Worm (Caenorhabditis elegans) whole organism, late embryonic: Measurements from ENCODE around the gene cav-1.
"Not testable (repeated sequence)": the region's sequence is repeated elsewhere in the genome, so short reads cannot be mapped to it uniquely, and the experiment has no call there.

Source experiments
- C38D4.7 ChIP-seq: fragments of 200-800 bp; sonication (Bioruptor generic); optimal IDR thresholded peaks from 2 replicates; lab custom pipeline; 2018; ENCODE audit warnings: mild to moderate bottlenecking, missing genetic modification characterization, moderate library complexity, missing compliant biosample characterization
- F13H6.1 ChIP-seq: sonication (generic microtip); optimal IDR thresholded peaks from 2 replicates; lab custom pipeline; 2016; ENCODE audit warnings: missing genetic modification characterization, missing compliant biosample characterization
- T23F11.4 ChIP-seq: fragments of 200-800 bp; sonication (Bioruptor generic); optimal IDR thresholded peaks from 2 replicates; lab custom pipeline; 2018; ENCODE audit warnings: mild to moderate bottlenecking, missing genetic modification characterization, missing compliant biosample characterization
- Y22D7AL.16 ChIP-seq: sonication (generic microtip); optimal IDR thresholded peaks from 2 replicates; lab custom pipeline; 2016; ENCODE audit warnings: missing genetic modification characterization, missing compliant biosample characterization
- ama-1 ChIP-seq: fragments of 150-350 bp; optimal IDR thresholded peaks from 2 replicates; lab custom pipeline; 2014
- ceh-14 ChIP-seq: sonication (generic microtip); optimal IDR thresholded peaks from 2 replicates; lab custom pipeline; 2016; ENCODE audit warnings: missing genotype, missing genetic modification characterization, missing compliant biosample characterization
- ceh-22 ChIP-seq: sonication (generic microtip); optimal IDR thresholded peaks from 2 replicates; lab custom pipeline; 2017; ENCODE audit warnings: missing biosample characterization, missing genetic modification characterization
- ceh-24 ChIP-seq: sonication (generic microtip); optimal IDR thresholded peaks from 2 replicates; lab custom pipeline; 2016; ENCODE audit warnings: mild to moderate bottlenecking, missing genetic modification characterization, missing compliant biosample characterization
- che-1 ChIP-seq: sonication (generic microtip); optimal IDR thresholded peaks from 2 replicates; lab custom pipeline; 2016; ENCODE audit warnings: mild to moderate bottlenecking, missing genetic modification characterization, missing compliant biosample characterization
- dmd-4 ChIP-seq: sonication (generic microtip); optimal IDR thresholded peaks from 2 replicates; lab custom pipeline; 2016; ENCODE audit warnings: borderline replicate concordance, missing genetic modification characterization, missing compliant biosample characterization
- ets-4 ChIP-seq: sonication (generic microtip); optimal IDR thresholded peaks from 2 replicates; lab custom pipeline; 2016; ENCODE audit warnings: missing genetic modification characterization, missing compliant biosample characterization
- eyg-1 ChIP-seq: sonication (generic microtip); optimal IDR thresholded peaks from 2 replicates; lab custom pipeline; 2016; ENCODE audit warnings: missing genotype, missing genetic modification characterization, missing compliant biosample characterization
- fax-1 ChIP-seq: sonication (generic microtip); optimal IDR thresholded peaks from 2 replicates; lab custom pipeline; 2016; ENCODE audit warnings: missing genotype, missing genetic modification characterization, missing compliant biosample characterization
- fkh-6 ChIP-seq: sonication (generic microtip); optimal IDR thresholded peaks from 2 replicates; lab custom pipeline; 2016; ENCODE audit warnings: missing genetic modification characterization, missing compliant biosample characterization
- hlh-15 ChIP-seq: sonication (generic microtip); optimal IDR thresholded peaks from 2 replicates; lab custom pipeline; 2016; ENCODE audit warnings: missing genetic modification characterization, missing compliant biosample characterization
- hlh-30 ChIP-seq: sonication (generic microtip); optimal IDR thresholded peaks from 2 replicates; lab custom pipeline; 2017; ENCODE audit warnings: antibody characterized with exemption, missing genetic modification characterization, missing compliant biosample characterization; ENCODE audit not compliant: insufficient read depth
- hlh-8 ChIP-seq: sonication (generic microtip); optimal IDR thresholded peaks from 2 replicates; lab custom pipeline; 2016; ENCODE audit warnings: missing genotype, missing genetic modification characterization, missing compliant biosample characterization
- lim-6 ChIP-seq: sonication (generic microtip); optimal IDR thresholded peaks from 2 replicates; lab custom pipeline; 2016; ENCODE audit warnings: missing genetic modification characterization, missing compliant biosample characterization
- lin-11 ChIP-seq: fragments of 200-800 bp; sonication (Bioruptor generic); optimal IDR thresholded peaks from 2 replicates; lab custom pipeline; 2018; ENCODE audit warnings: mild to moderate bottlenecking, missing genetic modification characterization, missing compliant biosample characterization
- madf-2 ChIP-seq: sonication (generic microtip); optimal IDR thresholded peaks from 2 replicates; lab custom pipeline; 2017; ENCODE audit warnings: missing genetic modification characterization, missing compliant biosample characterization
- mec-3 ChIP-seq: sonication (generic microtip); optimal IDR thresholded peaks from 2 replicates; lab custom pipeline; 2016; ENCODE audit warnings: borderline replicate concordance, missing genetic modification characterization, missing compliant biosample characterization
- nfya-1 ChIP-seq: sonication (generic microtip); optimal IDR thresholded peaks from 2 replicates; lab custom pipeline; 2017; ENCODE audit warnings: missing genetic modification characterization, mild to moderate bottlenecking, missing compliant biosample characterization, antibody characterized with exemption, moderate library complexity
- npax-4 ChIP-seq: sonication (generic microtip); optimal IDR thresholded peaks from 2 replicates; lab custom pipeline; 2016; ENCODE audit warnings: missing genetic modification characterization, missing compliant biosample characterization
- pax-1 ChIP-seq: fragments of 150-350 bp; optimal IDR thresholded peaks from 2 replicates; lab custom pipeline; 2014; ENCODE audit warnings: missing biosample characterization, missing genetic modification characterization
- ref-2 ChIP-seq: sonication (generic microtip); optimal IDR thresholded peaks from 2 replicates; lab custom pipeline; 2016; ENCODE audit warnings: missing genetic modification characterization, missing compliant biosample characterization
- sdc-2 ChIP-seq: sonication (generic microtip); optimal IDR thresholded peaks from 2 replicates; lab custom pipeline; 2016; ENCODE audit warnings: missing genotype, missing genetic modification characterization, missing compliant biosample characterization
- sox-2 ChIP-seq: fragments of 200-800 bp; sonication (Bioruptor generic); IDR thresholded peaks from 2 replicates; pipeline ENCODE4 v1.3.6; 2022; ENCODE audit warnings: missing genetic modification reagents, missing genetic modification characterization, missing compliant biosample characterization
- sox-4 ChIP-seq: sonication (generic microtip); optimal IDR thresholded peaks from 2 replicates; lab custom pipeline; 2017; ENCODE audit warnings: mild to moderate bottlenecking, missing genetic modification characterization, inconsistent platforms, missing compliant biosample characterization
- syd-9 ChIP-seq: sonication (generic microtip); optimal IDR thresholded peaks from 2 replicates; lab custom pipeline; 2016; ENCODE audit warnings: mild to moderate bottlenecking, missing genetic modification characterization, moderate library complexity, missing compliant biosample characterization
- tbx-2 ChIP-seq: sonication (generic microtip); optimal IDR thresholded peaks from 2 replicates; lab custom pipeline; 2016; ENCODE audit warnings: missing genetic modification characterization, missing compliant biosample characterization
- tbx-7 ChIP-seq: sonication (generic microtip); optimal IDR thresholded peaks from 2 replicates; lab custom pipeline; 2016; ENCODE audit warnings: missing genotype, missing genetic modification characterization, missing compliant biosample characterization
- ttx-3 ChIP-seq: sonication (generic microtip); optimal IDR thresholded peaks from 2 replicates; lab custom pipeline; 2016; ENCODE audit warnings: missing genetic modification reagents, missing genetic modification characterization, missing compliant biosample characterization
- unc-3 ChIP-seq, 2 experiments: fragments of 200-800 bp in 1 of 2; sonication (Bioruptor generic) in 1 of 2; sonication (generic microtip) in 1 of 2; conservative IDR thresholded peaks in 1 of 2; optimal IDR thresholded peaks in 1 of 2; 2 replicates each; pipeline versions ENCODE4 v1.3.6 to Lab custom; 2016 to 2022; ENCODE audit warnings: missing compliant biosample characterization in 2 of 2, missing genetic modification characterization in 2 of 2, missing genetic modification reagents in 1 of 2
- unc-42 ChIP-seq: sonication (generic microtip); optimal IDR thresholded peaks from 2 replicates; lab custom pipeline; 2016; ENCODE audit warnings: missing genotype, missing genetic modification characterization, missing compliant biosample characterization
- unc-55 ChIP-seq: sonication (generic microtip); optimal IDR thresholded peaks from 2 replicates; lab custom pipeline; 2017; ENCODE audit warnings: missing biosample characterization, missing genetic modification reagents, missing genetic modification characterization
- unc-86 ChIP-seq: sonication (generic microtip); optimal IDR thresholded peaks from 2 replicates; lab custom pipeline; 2016; ENCODE audit warnings: missing genetic modification characterization, missing compliant biosample characterization
- zip-5 ChIP-seq: sonication (generic microtip); optimal IDR thresholded peaks from 2 replicates; lab custom pipeline; 2016; ENCODE audit warnings: missing genetic modification characterization, missing compliant biosample characterization
- ztf-16 ChIP-seq: sonication (generic microtip); optimal IDR thresholded peaks from 2 replicates; lab custom pipeline; 2017; ENCODE audit warnings: missing genetic modification characterization, missing compliant biosample characterization

Gene cav-1

ce11 chrIV:9738194-9738593 lies 34.1 kb upstream of the cav-1 start, which contains the start of gene C28D4.10:
Gene C28D4.10 (plus strand): TSS chrIV:9738494.
- TF ChIP-seq unc-42 (tag; lab: Kevin White, UChicago) = no peak
- no peak for TF ChIP-seq pax-1
- TF ChIP-seq hlh-30 (tag; lab: Kevin White, UChicago) = no peak
- TF ChIP-seq syd-9 (tag; lab: Kevin White, UChicago) = no peak
- no peak for TF ChIP-seq ztf-16 (tag; lab: Kevin White, UChicago)
- TF ChIP-seq unc-55 (GFP tag; lab: Kevin White, UChicago) = no peak
- no peak for TF ChIP-seq T23F11.4

ce11 chrIV:9739001-9739400 lies 33.3 kb upstream of the cav-1 start:
- TF ChIP-seq lim-6 (tag; lab: Kevin White, UChicago) = no peak
- no peak for TF ChIP-seq zip-5 (tag; lab: Kevin White, UChicago)
- no peak for TF ChIP-seq T23F11.4
- no peak for TF ChIP-seq ama-1 (lab: Kevin White, UChicago)
- TF ChIP-seq fax-1 (tag; lab: Kevin White, UChicago) = no peak
- TF ChIP-seq eyg-1 = no peak
- no peak for TF ChIP-seq hlh-8 (tag; lab: Kevin White, UChicago)
- TF ChIP-seq F13H6.1 = no peak
- TF ChIP-seq unc-86 (tag; lab: Kevin White, UChicago) = no peak
- TF ChIP-seq, all 69 proteins: peak for 0

ce11 chrIV:9740851-9741549 lies 31.3 kb upstream of the cav-1 start, which contains the start of gene gln-6:
Gene gln-6 (minus strand): TSS chrIV:9740901.
- not testable (repeated sequence) for TF ChIP-seq lin-11 (tag; lab: Kevin White, UChicago); Y22D7AL.16 (tag; lab: Kevin White, UChicago); sox-2

ce11 chrIV:9742883-9743282 lies 29.4 kb upstream of the cav-1 start, which contains the start of gene C28D4.7:
Gene C28D4.7 (minus strand): TSS chrIV:9743147.
- no peak for TF ChIP-seq ref-2
- no peak for TF ChIP-seq ceh-24 (tag; lab: Kevin White, UChicago)
- TF ChIP-seq madf-2 = no peak
- TF ChIP-seq tbx-2 (tag; lab: Kevin White, UChicago) = no peak
- TF ChIP-seq ceh-22 (tag; lab: Kevin White, UChicago) = no peak
- TF ChIP-seq zip-5 (tag; lab: Kevin White, UChicago) = no peak
- TF ChIP-seq mec-3 = no peak
- TF ChIP-seq che-1 = no peak
- TF ChIP-seq unc-42 (tag; lab: Kevin White, UChicago) = no peak
- TF ChIP-seq hlh-15 = no peak
- no peak for TF ChIP-seq unc-3 (GFP tag; conservative IDR thresholded peaks at IDR 0.05; lab: Robert Waterston, UW)
- no peak for TF ChIP-seq unc-3 (tag; optimal IDR thresholded peaks at IDR 0.05; lab: Kevin White, UChicago)
- no peak for TF ChIP-seq nfya-1 (tag; lab: Kevin White, UChicago)
- TF ChIP-seq sox-4 (tag; lab: Kevin White, UChicago) = no peak
- no peak for TF ChIP-seq fax-1 (tag; lab: Kevin White, UChicago)
- no peak for TF ChIP-seq npax-4 (tag; lab: Kevin White, UChicago)
- no peak for TF ChIP-seq Y22D7AL.16 (tag; lab: Kevin White, UChicago)

ce11 chrIV:9744905-9745304 lies 27.4 kb upstream of the cav-1 start, which contains the start of gene C28D4.4:
Gene C28D4.4 (minus strand): TSS chrIV:9745005.
- TF ChIP-seq sdc-2 (tag; lab: Kevin White, UChicago) (no peak), sox-2 (no peak), C38D4.7 (GFP tag; lab: Kevin White, UChicago) (no peak), zip-5 (tag; lab: Kevin White, UChicago) (no peak), ztf-16 (tag; lab: Kevin White, UChicago) (no peak), dmd-4 (tag; lab: Kevin White, UChicago) (no peak), fax-1 (tag; lab: Kevin White, UChicago) (no peak), ets-4 (no peak), ttx-3 (no peak), fkh-6 (tag; lab: Kevin White, UChicago) (no peak), tbx-7 (tag; lab: Kevin White, UChicago) (no peak), unc-42 (tag; lab: Kevin White, UChicago) (no peak), ceh-14 (tag; lab: Kevin White, UChicago) (no peak)
- TF ChIP-seq, all 69 proteins: peak for 0
